Worm (Caenorhabditis elegans) whole organism, L4 larva: Measurements from ENCODE around the gene C34F6.5.

Source experiments
- ama-1 ChIP-seq: fragments of 150-350 bp; optimal IDR thresholded peaks from 2 replicates; lab custom pipeline; 2014; ENCODE audit warnings: inconsistent platforms, mixed read lengths
- egl-27 ChIP-seq: sonication (generic microtip); optimal IDR thresholded peaks from 3 replicates; lab custom pipeline; 2017; ENCODE audit warnings: missing biosample characterization, missing genetic modification reagents, missing genetic modification characterization
- fkh-10 ChIP-seq: fragments of 150-350 bp; optimal IDR thresholded peaks from 2 replicates; lab custom pipeline; 2014; ENCODE audit warnings: missing biosample characterization, missing genetic modification reagents, missing genetic modification characterization
- lin-15B ChIP-seq: fragments of 150-350 bp; sonication (generic microtip); optimal IDR thresholded peaks from 3 replicates; lab custom pipeline; 2014; ENCODE audit warnings: missing biosample characterization, missing genetic modification characterization
- nhr-11 ChIP-seq: fragments of 150-350 bp; optimal IDR thresholded peaks from 2 replicates; lab custom pipeline; 2014; ENCODE audit warnings: missing biosample characterization, missing genetic modification characterization
- nhr-76 ChIP-seq: fragments of 150-350 bp; optimal IDR thresholded peaks from 2 replicates; lab custom pipeline; 2014; ENCODE audit warnings: missing biosample characterization, missing genetic modification characterization
- pha-4 ChIP-seq, 2 experiments: fragments of 150-350 bp in 1 of 2; fragments of 200-800 bp in 1 of 2; sonication (Bioruptor generic) in 1 of 2; IDR thresholded peaks in 1 of 2; optimal IDR thresholded peaks in 1 of 2; 2 replicates each; pipeline versions ENCODE4 v1.3.6 to Lab custom; 2014 to 2022; ENCODE audit warnings: missing genetic modification characterization in 2 of 2, missing genetic modification reagents in 2 of 2, missing biosample characterization in 1 of 2, missing compliant biosample characterization in 1 of 2

- TF ChIP-seq egl-27 (tag; lab: Kevin White, UChicago), result no peak
- no peak for TF ChIP-seq nhr-76 (tag; lab: Kevin White, UChicago)
- no peak for TF ChIP-seq lin-15B (tag; lab: Kevin White, UChicago)
- no peak for TF ChIP-seq fkh-10
- TF ChIP-seq nhr-11 (tag; lab: Kevin White, UChicago), result no peak
- TF ChIP-seq pha-4 (GFP tag; IDR thresholded peaks at IDR 0.05; lab: Robert Waterston, UW), result no peak
- no peak for TF ChIP-seq pha-4 (tag; optimal IDR thresholded peaks at IDR 0.05; lab: Kevin White, UChicago)
- TF ChIP-seq ama-1, result no peak
Observed at ce11 chrX:11245056-11245455, 36.4 kb upstream of the C34F6.5 start.
